Fruit fly (Drosophila melanogaster) whole organism: ENCODE results near the gene PDCD-5.

ENCODE experiments used
- CG8478 ChIP-seq: fragments of >200 bp; optimal IDR thresholded peaks from 2 replicates; lab custom pipeline; 2018; ENCODE audit warnings: inconsistent platforms
- Dll ChIP-seq: fragments of >200 bp; optimal IDR thresholded peaks from 2 replicates; lab custom pipeline; 2017
- EcR ChIP-seq, 2 experiments: fragments of >200 bp; optimal IDR thresholded peaks; 2 replicates each; lab custom pipeline; 2017; ENCODE audit warnings: missing biosample characterization in 2 of 2, missing genetic modification characterization in 2 of 2, missing genetic modification reagents in 2 of 2
- pan ChIP-seq: fragments of >200 bp; optimal IDR thresholded peaks from 2 replicates; lab custom pipeline; 2017
- usp ChIP-seq: fragments of >200 bp; optimal IDR thresholded peaks from 2 replicates; lab custom pipeline; 2017; ENCODE audit warnings: missing biosample characterization, missing genetic modification characterization, mixed read lengths

dm6 chr3L:16198920-16199319 lies 32.9 kb downstream of the PDCD-5 start, which contains the start of gene CG33688:
- TF ChIP-seq Dll (lab: Kevin White, UChicago) (no peak), pan (no peak), usp (GFP tag; lab: Kevin White, UChicago) (no peak), CG8478 (no peak), EcR (GFP tag; optimal IDR thresholded peaks at IDR 0.05; lab: Kevin White, UChicago) (no peak)
